Worm (Caenorhabditis elegans) whole organism, midembryonic: ENCODE results near the gene mrps-5.

Experiments
- ztf-23 ChIP-seq: fragments of 200-800 bp; sonication (Bioruptor generic); IDR thresholded peaks from 2 replicates; pipeline ENCODE4 v1.3.6; 2022; ENCODE audit warnings: missing genetic modification reagents, missing genetic modification characterization, missing compliant biosample characterization
- ztf-29 ChIP-seq: fragments of 200-800 bp; sonication (Bioruptor generic); IDR thresholded peaks from 2 replicates; pipeline ENCODE4 v1.3.6; 2022; ENCODE audit warnings: missing genetic modification reagents, missing genetic modification characterization, missing compliant biosample characterization

ce11 chrV:12542683-12543319 is 20.5 kb upstream of the mrps-5 start:
- TF ChIP-seq ztf-29 (GFP tag; lab: Robert Waterston, UW) (no peak), ztf-23 (GFP tag; lab: Robert Waterston, UW) (no peak)
